Worm (Caenorhabditis elegans) whole organism, L2 larva: ENCODE data around the gene sre-13.

Source experiments
- C34F6.9 ChIP-seq: fragments of 150-350 bp; optimal IDR thresholded peaks from 2 replicates; lab custom pipeline; 2014; ENCODE audit warnings: missing biosample characterization, missing genetic modification characterization
- F13H6.1 ChIP-seq: sonication (generic microtip); optimal IDR thresholded peaks from 2 replicates; lab custom pipeline; 2016; ENCODE audit warnings: missing genetic modification characterization, missing compliant biosample characterization
- R02D3.7 ChIP-seq: fragments of 150-350 bp; optimal IDR thresholded peaks from 2 replicates; lab custom pipeline; 2014; ENCODE audit warnings: missing biosample characterization, missing genetic modification characterization
- Y55F3AM.14 ChIP-seq: fragments of 200-800 bp; sonication (Bioruptor generic); optimal IDR thresholded peaks from 2 replicates; lab custom pipeline; 2018; ENCODE audit warnings: mild to moderate bottlenecking, missing genetic modification characterization, missing compliant biosample characterization
- ZK546.5 ChIP-seq: sonication (generic microtip); optimal IDR thresholded peaks from 2 replicates; lab custom pipeline; 2017; ENCODE audit warnings: missing biosample characterization, missing genetic modification characterization
- alr-1 ChIP-seq: fragments of 150-350 bp; optimal IDR thresholded peaks from 2 replicates; lab custom pipeline; 2014; ENCODE audit warnings: missing biosample characterization, missing genetic modification characterization
- aly-2 ChIP-seq: fragments of 150-350 bp; optimal IDR thresholded peaks from 2 replicates; lab custom pipeline; 2014; ENCODE audit warnings: missing biosample characterization, missing genetic modification characterization
- ama-1 ChIP-seq: fragments of 150-350 bp; optimal IDR thresholded peaks from 2 replicates; lab custom pipeline; 2018; ENCODE audit warnings: inconsistent platforms
- blmp-1 ChIP-seq: sonication (generic microtip); optimal IDR thresholded peaks from 2 replicates; lab custom pipeline; 2017; ENCODE audit warnings: missing genetic modification characterization, mild to moderate bottlenecking, missing compliant biosample characterization, antibody characterized with exemption, moderate library complexity; ENCODE audit not compliant: insufficient read depth
- ceh-16 ChIP-seq: fragments of 150-350 bp; optimal IDR thresholded peaks from 2 replicates; lab custom pipeline; 2014; ENCODE audit warnings: missing biosample characterization, missing genetic modification characterization
- dmd-4 ChIP-seq: sonication (generic microtip); optimal IDR thresholded peaks from 2 replicates; lab custom pipeline; 2017; ENCODE audit warnings: missing biosample characterization, missing genetic modification characterization
- egl-27 ChIP-seq: sonication (generic microtip); optimal IDR thresholded peaks from 3 replicates; lab custom pipeline; 2017; ENCODE audit warnings: missing biosample characterization, missing genetic modification reagents, missing genetic modification characterization
- fos-1 ChIP-seq: fragments of 150-350 bp; optimal IDR thresholded peaks from 2 replicates; lab custom pipeline; 2014; ENCODE audit warnings: missing biosample characterization, missing genetic modification characterization
- gmeb-1 ChIP-seq: fragments of 150-350 bp; optimal IDR thresholded peaks from 2 replicates; lab custom pipeline; 2014; ENCODE audit warnings: missing biosample characterization, missing genetic modification characterization
- lin-11 ChIP-seq: fragments of 150-350 bp; sonication (generic microtip); optimal IDR thresholded peaks from 2 replicates; lab custom pipeline; 2014; ENCODE audit warnings: missing biosample characterization, missing genetic modification characterization, inconsistent platforms, mixed read lengths
- lin-13 ChIP-seq: fragments of 150-350 bp; optimal IDR thresholded peaks from 2 replicates; lab custom pipeline; 2014; ENCODE audit warnings: missing biosample characterization, missing genetic modification reagents, missing genetic modification characterization
- lsy-2 ChIP-seq, 2 experiments: fragments of 150-350 bp in 1 of 2; sonication (generic microtip) in 1 of 2; optimal IDR thresholded peaks; 2 replicates each; lab custom pipeline; 2014 to 2017; ENCODE audit warnings: missing biosample characterization in 2 of 2, missing genetic modification characterization in 2 of 2
- mbf-1 ChIP-seq: sonication (generic microtip); optimal IDR thresholded peaks from 2 replicates; lab custom pipeline; 2017; ENCODE audit warnings: missing biosample characterization, missing genetic modification characterization
- nhr-10 ChIP-seq: sonication (generic microtip); optimal IDR thresholded peaks from 2 replicates; lab custom pipeline; 2017; ENCODE audit warnings: missing biosample characterization, missing genetic modification characterization
- nhr-11 ChIP-seq: fragments of 150-350 bp; optimal IDR thresholded peaks from 2 replicates; lab custom pipeline; 2014; ENCODE audit warnings: missing biosample characterization, missing genetic modification characterization
- nhr-12 ChIP-seq: fragments of 150-350 bp; optimal IDR thresholded peaks from 2 replicates; lab custom pipeline; 2014; ENCODE audit warnings: missing biosample characterization, missing genetic modification characterization
- nhr-129 ChIP-seq: fragments of 150-350 bp; optimal IDR thresholded peaks from 2 replicates; lab custom pipeline; 2014; ENCODE audit warnings: missing biosample characterization, missing genetic modification characterization
- nhr-21 ChIP-seq: fragments of 150-350 bp; optimal IDR thresholded peaks from 2 replicates; lab custom pipeline; 2014; ENCODE audit warnings: missing biosample characterization, missing genetic modification characterization
- nhr-237 ChIP-seq: fragments of 150-350 bp; optimal IDR thresholded peaks from 2 replicates; lab custom pipeline; 2014; ENCODE audit warnings: missing biosample characterization, missing genetic modification characterization
- nhr-6 ChIP-seq: fragments of 150-350 bp; optimal IDR thresholded peaks from 2 replicates; lab custom pipeline; 2014; ENCODE audit warnings: missing biosample characterization, missing genetic modification characterization
- sem-4 ChIP-seq: fragments of 150-350 bp; optimal IDR thresholded peaks from 2 replicates; lab custom pipeline; 2014; ENCODE audit warnings: missing biosample characterization, missing genetic modification reagents, missing genetic modification characterization
- skn-1 ChIP-seq: sonication (generic microtip); optimal IDR thresholded peaks from 2 replicates; lab custom pipeline; 2017; ENCODE audit warnings: missing biosample characterization, missing genetic modification characterization
- sma-3 ChIP-seq: sonication (generic microtip); optimal IDR thresholded peaks from 2 replicates; lab custom pipeline; 2016; ENCODE audit warnings: missing genetic modification reagents, missing genetic modification characterization, missing compliant biosample characterization
- sma-9 ChIP-seq, 2 experiments: fragments of 150-350 bp in 1 of 2; sonication (generic microtip) in 1 of 2; optimal IDR thresholded peaks; 2 replicates each; lab custom pipeline; 2014 to 2016; ENCODE audit warnings: missing genetic modification characterization in 2 of 2, mild to moderate bottlenecking in 1 of 2, missing biosample characterization in 1 of 2, missing compliant biosample characterization in 1 of 2, missing genetic modification reagents in 1 of 2, moderate library complexity in 1 of 2
- snpc-4 ChIP-seq: fragments of 150-350 bp; optimal IDR thresholded peaks from 2 replicates; lab custom pipeline; 2014; ENCODE audit warnings: missing biosample characterization, missing genetic modification characterization
- unc-39 ChIP-seq: fragments of 150-350 bp; optimal IDR thresholded peaks from 2 replicates; lab custom pipeline; 2014; ENCODE audit warnings: missing biosample characterization, missing genetic modification characterization
- unc-62 ChIP-seq: fragments of 150-350 bp; optimal IDR thresholded peaks from 2 replicates; lab custom pipeline; 2014; ENCODE audit warnings: missing biosample characterization, missing genetic modification reagents, missing genetic modification characterization
- zag-1 ChIP-seq: fragments of 150-350 bp; optimal IDR thresholded peaks from 2 replicates; lab custom pipeline; 2014; ENCODE audit warnings: missing biosample characterization, missing genetic modification characterization
- ztf-1 ChIP-seq: fragments of 200-800 bp; sonication (Bioruptor generic); conservative IDR thresholded peaks from 2 replicates; pipeline ENCODE4 v1.3.6; 2022; ENCODE audit warnings: missing genetic modification characterization, missing compliant biosample characterization
- ztf-11 ChIP-seq: sonication (generic microtip); optimal IDR thresholded peaks from 2 replicates; lab custom pipeline; 2017; ENCODE audit warnings: missing biosample characterization, missing genetic modification characterization

The sre-13 gene

ce11 chrII:14643983-14644382 is 7.3 kb upstream of the sre-13 start, which contains the start of gene atgp-2:
atgp-2 (minus strand) TSS chrII:14644083.
- TF ChIP-seq snpc-4 (tag; lab: Kevin White, UChicago) (no peak), nhr-21 (no peak), nhr-237 (no peak), sma-9 (GFP tag; optimal IDR thresholded peaks at IDR 0.05; lab: Kevin White, UChicago) (peak; percentile 45), sma-9 (tag; optimal IDR thresholded peaks at IDR 0.05; lab: Kevin White, UChicago) (no peak), ama-1 (lab: Kevin White, UChicago) (no peak), mbf-1 (no peak), lin-13 (GFP tag; lab: Kevin White, UChicago) (no peak)
- TF ChIP-seq, all 48 proteins: peak for 1

- TF ChIP-seq snpc-4 (tag; lab: Kevin White, UChicago) (peak; percentile 82), lin-13 (GFP tag; lab: Kevin White, UChicago) (peak; percentile 10), lsy-2 (tag; optimal IDR thresholded peaks at IDR 0.05; lab: Kevin White, UChicago) (peak in 1 of 2 experiments; percentile 2)
These were observed 4.8 kb upstream of the sre-13 start for ce11 chrII:14641387-14641786.

DNA sequence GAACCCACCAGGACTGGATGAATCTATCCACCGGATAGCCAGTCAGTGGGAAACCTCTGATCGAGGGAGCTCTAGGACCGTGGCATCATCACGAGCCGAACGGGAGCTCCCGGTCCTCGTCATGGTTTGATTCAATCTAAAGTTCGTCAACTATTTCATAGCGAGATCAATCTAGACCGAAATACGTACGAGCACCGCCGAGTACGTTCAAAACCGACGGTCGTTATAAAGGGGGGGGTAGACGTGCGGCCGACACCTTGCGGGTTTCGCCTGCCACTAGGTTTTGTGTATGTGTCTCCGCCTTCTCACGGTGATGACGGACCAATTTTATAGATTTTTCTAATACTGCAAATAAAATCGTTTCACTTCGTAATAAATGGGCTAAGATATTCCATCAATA is 742 bp downstream of the sre-13 start:
- TF ChIP-seq snpc-4 (tag; lab: Kevin White, UChicago): peak; percentile 57
- peak; percentile 11 for TF ChIP-seq nhr-129

DNA sequence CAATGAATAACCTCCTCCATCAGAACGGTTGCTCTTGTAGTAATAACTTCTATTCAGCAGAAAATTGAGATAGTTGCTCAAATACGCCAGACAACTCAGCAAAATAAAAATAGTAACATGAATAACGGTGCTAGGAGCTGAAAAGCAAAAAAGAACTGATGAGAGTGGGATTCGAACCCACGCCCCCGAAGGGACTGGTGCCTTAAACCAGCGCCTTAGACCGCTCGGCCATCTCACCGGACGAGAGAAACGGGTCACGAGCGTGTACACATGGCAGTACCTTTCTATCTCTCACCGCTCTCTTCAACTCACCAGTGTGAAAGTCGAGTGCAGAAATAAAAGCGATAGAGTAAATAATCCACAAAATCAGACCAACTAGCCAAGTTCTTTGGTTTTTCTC is 1.5 kb downstream of the sre-13 start:
- TF ChIP-seq snpc-4 (tag; lab: Kevin White, UChicago) (peak; percentile 89), sma-3 (GFP tag; lab: Kevin White, UChicago) (no peak), sem-4 (tag; lab: Kevin White, UChicago) (no peak), sma-9 (GFP tag; optimal IDR thresholded peaks at IDR 0.05; lab: Kevin White, UChicago) (peak; percentile 61), sma-9 (tag; optimal IDR thresholded peaks at IDR 0.05; lab: Kevin White, UChicago) (no peak), ztf-11 (tag; lab: Kevin White, UChicago) (no peak), gmeb-1 (tag; lab: Kevin White, UChicago) (peak; percentile 43), unc-39 (tag; lab: Kevin White, UChicago) (no peak), nhr-129 (peak; percentile 68), unc-62 (GFP tag; lab: Kevin White, UChicago) (no peak), lsy-2 (tag; optimal IDR thresholded peaks at IDR 0.05; lab: Kevin White, UChicago) (peak in 1 of 2 experiments; percentile 8), lin-11 (tag; lab: Kevin White, UChicago) (peak; percentile 25), nhr-10 (tag; lab: Kevin White, UChicago) (no peak), blmp-1 (tag; lab: Kevin White, UChicago) (no peak), ZK546.5 (tag; lab: Kevin White, UChicago) (no peak), nhr-12 (tag; lab: Kevin White, UChicago) (no peak), Y55F3AM.14 (GFP tag; lab: Kevin White, UChicago) (peak; percentile 13), nhr-21 (peak; percentile 12)

DNA sequence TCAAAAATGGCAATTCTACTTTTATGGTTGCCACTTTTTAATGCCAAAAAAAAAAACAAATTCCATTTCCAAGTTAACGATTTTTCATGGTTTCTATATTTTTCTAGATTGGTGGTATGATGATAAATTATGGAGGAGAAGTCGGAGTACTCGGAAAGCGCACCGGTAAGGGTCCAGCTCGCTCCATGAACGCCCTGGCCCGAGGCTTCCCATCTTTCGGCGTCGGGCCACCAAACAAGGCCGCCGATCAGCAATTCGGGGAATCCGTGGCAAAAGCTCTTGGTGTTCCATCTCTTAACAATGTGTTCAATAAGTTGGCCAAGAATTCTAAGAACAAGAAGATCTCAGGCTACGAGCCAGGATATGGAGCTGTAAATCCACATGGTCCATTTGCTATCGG is 2.6 kb downstream of the sre-13 start:
- no peak for TF ChIP-seq nhr-6 (tag; lab: Kevin White, UChicago)
- no peak for TF ChIP-seq nhr-237
- no peak for TF ChIP-seq unc-39 (tag; lab: Kevin White, UChicago)
- TF ChIP-seq F13H6.1 (tag; lab: Kevin White, UChicago): no peak
- TF ChIP-seq ztf-11 (tag; lab: Kevin White, UChicago): no peak
- TF ChIP-seq nhr-21: no peak
- no peak for TF ChIP-seq nhr-12 (tag; lab: Kevin White, UChicago)
- no peak for TF ChIP-seq ztf-1 (GFP tag; lab: Robert Waterston, UW)
- TF ChIP-seq unc-62 (GFP tag; lab: Kevin White, UChicago): no peak
- no peak for TF ChIP-seq egl-27 (tag; lab: Kevin White, UChicago)
- no peak for TF ChIP-seq alr-1 (tag; lab: Kevin White, UChicago)
- TF ChIP-seq nhr-11 (tag; lab: Kevin White, UChicago): no peak
- no peak for TF ChIP-seq ZK546.5 (tag; lab: Kevin White, UChicago)
- no peak for TF ChIP-seq ceh-16 (tag; lab: Kevin White, UChicago)
- no peak for TF ChIP-seq C34F6.9 (tag; lab: Kevin White, UChicago)
- no peak for TF ChIP-seq aly-2
- TF ChIP-seq blmp-1 (tag; lab: Kevin White, UChicago): no peak

ce11 chrII:14632823-14633222 is 3.8 kb downstream of the sre-13 start, which contains the start of gene C38C6.3:
C38C6.3 (plus strand) TSS chrII:14633123.
- no peak for TF ChIP-seq Y55F3AM.14 (GFP tag; lab: Kevin White, UChicago)
- TF ChIP-seq lin-13 (GFP tag; lab: Kevin White, UChicago): no peak
- TF ChIP-seq ceh-16 (tag; lab: Kevin White, UChicago): no peak
- no peak for TF ChIP-seq nhr-21
- TF ChIP-seq sem-4 (tag; lab: Kevin White, UChicago): no peak
- TF ChIP-seq F13H6.1 (tag; lab: Kevin White, UChicago): no peak
- no peak for TF ChIP-seq aly-2
- TF ChIP-seq zag-1 (tag; lab: Kevin White, UChicago): no peak
- TF ChIP-seq C34F6.9 (tag; lab: Kevin White, UChicago): no peak
- no peak for TF ChIP-seq R02D3.7 (tag; lab: Kevin White, UChicago)
- no peak for TF ChIP-seq nhr-6 (tag; lab: Kevin White, UChicago)
- TF ChIP-seq lsy-2 (tag; optimal IDR thresholded peaks at IDR 0.05; lab: Kevin White, UChicago): no peak
- no peak for TF ChIP-seq sma-3 (GFP tag; lab: Kevin White, UChicago)
- TF ChIP-seq ztf-11 (tag; lab: Kevin White, UChicago): no peak
- TF ChIP-seq nhr-237: no peak
- no peak for TF ChIP-seq skn-1 (tag; lab: Kevin White, UChicago)
- TF ChIP-seq nhr-10 (tag; lab: Kevin White, UChicago): no peak
- TF ChIP-seq dmd-4 (tag; lab: Kevin White, UChicago): no peak
- TF ChIP-seq fos-1: no peak
- TF ChIP-seq, all 48 proteins: peak for 0
